Worm (Caenorhabditis elegans): ENCODE data around the gene F33A8.4.

The F33A8.4 gene

DNA sequence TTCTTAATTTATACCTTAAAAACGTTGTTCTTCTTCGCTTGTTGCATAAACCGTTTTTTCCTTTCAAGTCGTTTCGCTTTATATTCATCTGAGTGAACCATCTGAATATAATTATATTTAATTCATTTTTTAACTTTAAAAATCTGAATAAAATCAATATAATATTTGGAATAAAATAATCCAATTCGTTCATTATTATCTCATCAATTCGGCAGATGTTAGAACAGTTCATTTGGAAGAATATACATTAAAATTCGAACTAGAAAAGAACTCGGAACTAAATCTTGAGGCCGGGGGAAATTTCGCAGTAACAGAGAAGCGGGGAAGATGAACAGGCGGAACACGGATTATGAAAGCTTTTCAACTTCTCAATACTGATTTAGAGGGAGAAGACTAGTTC, at the start of gene F33A8.4:
TSS of gene F33A8.4 (minus strand) at position 101 of the 400 bp plus-strand sequence.
- TF ChIP-seq pha-4 (tag; optimal IDR thresholded peaks at IDR 0.05) (no peak), cnd-1 (tag; optimal IDR thresholded peaks at IDR 0.05) (no peak), mab-5 (tag; optimal IDR thresholded peaks at IDR 0.05) (no peak), ceh-43 (GFP tag; optimal IDR thresholded peaks at IDR 0.05) (no peak), unc-39 (tag; optimal IDR thresholded peaks at IDR 0.05) (no peak), ztf-11 (tag; optimal IDR thresholded peaks at IDR 0.05) (no peak), elt-1 (tag; optimal IDR thresholded peaks at IDR 0.05; ENCODE audit: borderline replicate concordance, insufficient read depth) (no peak), ceh-83 (GFP tag; optimal IDR thresholded peaks at IDR 0.05) (no peak), ham-2 (GFP tag; optimal IDR thresholded peaks at IDR 0.05) (no peak), hlh-1 (tag; optimal IDR thresholded peaks at IDR 0.05) (no peak), ces-1 (GFP tag; optimal IDR thresholded peaks at IDR 0.05) (no peak), nhr-76 (tag; optimal IDR thresholded peaks at IDR 0.05) (no peak), nhr-237 (tag; optimal IDR thresholded peaks at IDR 0.05) (no peak), nhr-2 (tag; optimal IDR thresholded peaks at IDR 0.05) (no peak), lin-32 (GFP tag; optimal IDR thresholded peaks at IDR 0.05) (no peak), sptf-1 (tag; optimal IDR thresholded peaks at IDR 0.05) (no peak), zip-8 (tag; optimal IDR thresholded peaks at IDR 0.05) (no peak), flh-1 (GFP tag; optimal IDR thresholded peaks at IDR 0.05) (no peak), M03D4.4 (tag; optimal IDR thresholded peaks at IDR 0.05) (no peak)

DNA sequence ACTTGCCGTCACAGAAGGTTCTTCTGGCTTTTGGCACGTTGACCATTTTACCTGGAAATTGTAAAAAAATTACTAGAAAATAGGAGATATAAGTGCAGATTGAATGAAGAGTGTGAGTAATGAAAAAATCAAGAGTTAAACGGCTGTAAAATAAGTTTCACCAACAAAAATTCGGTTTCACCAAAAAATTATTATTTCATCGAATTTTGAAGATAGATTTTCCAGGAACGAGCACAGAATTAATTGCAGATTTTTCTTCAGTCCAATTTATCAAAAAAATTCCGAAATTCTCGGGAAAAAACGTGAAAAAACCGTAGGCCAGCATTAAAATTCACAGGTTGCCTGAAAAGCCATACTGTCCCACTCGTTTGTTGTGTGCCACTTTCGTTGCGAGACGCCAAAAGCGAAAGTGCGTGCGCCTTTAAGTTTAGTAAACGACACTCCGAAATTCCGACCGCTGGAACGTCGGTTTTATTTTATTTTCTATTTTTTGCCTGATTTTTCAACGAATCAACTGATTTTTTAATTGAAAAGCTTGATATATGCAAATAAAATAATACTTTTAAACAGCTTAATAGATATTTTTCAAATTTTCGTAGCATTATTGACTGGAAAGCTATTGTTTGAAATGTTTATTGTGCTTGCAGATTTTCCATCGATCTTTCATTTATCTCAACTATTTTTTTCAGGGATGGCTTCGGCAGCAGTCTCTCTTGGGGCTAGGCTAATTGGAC, 48.5 kb upstream of the F33A8.4 start, which contains the start of the genes rpl-36.A and nuo-1:
TSS of gene rpl-36.A (minus strand) at position 51 of the 734 bp plus-strand sequence.
TSS of gene nuo-1 (plus strand) at position 684 of the 734 bp plus-strand sequence.
- TF ChIP-seq drap-1 (GFP tag; optimal IDR thresholded peaks at IDR 0.05), result peak; percentile 4
- TF ChIP-seq nhr-237 (tag; optimal IDR thresholded peaks at IDR 0.05), result peak; percentile 94
- TF ChIP-seq elt-3 (tag; optimal IDR thresholded peaks at IDR 0.05), result no peak
- TF ChIP-seq unc-62 (GFP tag; optimal IDR thresholded peaks at IDR 0.05), result peak; percentile 34
- peak; percentile 93 for TF ChIP-seq mep-1 (tag; optimal IDR thresholded peaks at IDR 0.05)
- peak; percentile 1 for TF ChIP-seq ham-2 (GFP tag; optimal IDR thresholded peaks at IDR 0.05)
- TF ChIP-seq ces-1 (GFP tag; optimal IDR thresholded peaks at IDR 0.05), result peak; percentile 53
- peak; percentile 73 for TF ChIP-seq pha-4 (tag; optimal IDR thresholded peaks at IDR 0.05)
- no peak for TF ChIP-seq zip-8 (tag; optimal IDR thresholded peaks at IDR 0.05)
- peak; percentile 80 for TF ChIP-seq unc-120 (tag; optimal IDR thresholded peaks at IDR 0.05; ENCODE audit: poor library complexity, severe bottlenecking)
- TF ChIP-seq hlh-1 (tag; optimal IDR thresholded peaks at IDR 0.05), result peak; percentile 55
- no peak for TF ChIP-seq mab-5 (tag; optimal IDR thresholded peaks at IDR 0.05)
- TF ChIP-seq sptf-1 (tag; optimal IDR thresholded peaks at IDR 0.05), result peak; percentile 50
- TF ChIP-seq ceh-39 (tag; optimal IDR thresholded peaks at IDR 0.05), result peak; percentile 44
- no peak for TF ChIP-seq cnd-1 (tag; optimal IDR thresholded peaks at IDR 0.05)
- TF ChIP-seq unc-39 (tag; optimal IDR thresholded peaks at IDR 0.05), result no peak
- peak; percentile 98 for TF ChIP-seq lsy-2 (tag; optimal IDR thresholded peaks at IDR 0.05)
- no peak for TF ChIP-seq M03D4.4 (tag; optimal IDR thresholded peaks at IDR 0.05)
- no peak for TF ChIP-seq ceh-83 (GFP tag; optimal IDR thresholded peaks at IDR 0.05)
- TF ChIP-seq blmp-1 (tag; optimal IDR thresholded peaks at IDR 0.05), result peak; percentile 89
- peak; percentile 76 for TF ChIP-seq lin-13 (tag; optimal IDR thresholded peaks at IDR 0.05)

DNA sequence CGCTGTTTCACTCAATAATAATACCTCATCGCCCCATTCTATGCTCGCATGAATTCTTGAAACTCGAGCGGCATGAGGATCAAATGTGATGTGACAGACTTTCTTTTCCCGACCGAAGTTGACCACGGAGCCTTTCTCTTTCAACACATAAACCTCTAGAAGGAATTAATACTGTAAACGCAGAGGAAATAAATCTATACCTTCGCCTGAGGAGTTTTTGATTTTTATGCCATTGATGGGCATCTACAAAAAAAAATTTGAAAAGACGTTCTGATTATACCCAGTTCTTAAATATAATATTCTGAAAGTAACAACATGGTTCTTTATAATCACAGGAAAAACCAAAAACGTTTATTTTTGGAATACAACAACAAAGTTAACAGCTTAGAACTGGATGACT, 47.4 kb upstream of the F33A8.4 start, which contains the start of gene nbs-1:
TSS of gene nbs-1 (minus strand) at position 246 of the 400 bp plus-strand sequence.
- no peak for TF ChIP-seq ztf-11 (tag; optimal IDR thresholded peaks at IDR 0.05)

DNA sequence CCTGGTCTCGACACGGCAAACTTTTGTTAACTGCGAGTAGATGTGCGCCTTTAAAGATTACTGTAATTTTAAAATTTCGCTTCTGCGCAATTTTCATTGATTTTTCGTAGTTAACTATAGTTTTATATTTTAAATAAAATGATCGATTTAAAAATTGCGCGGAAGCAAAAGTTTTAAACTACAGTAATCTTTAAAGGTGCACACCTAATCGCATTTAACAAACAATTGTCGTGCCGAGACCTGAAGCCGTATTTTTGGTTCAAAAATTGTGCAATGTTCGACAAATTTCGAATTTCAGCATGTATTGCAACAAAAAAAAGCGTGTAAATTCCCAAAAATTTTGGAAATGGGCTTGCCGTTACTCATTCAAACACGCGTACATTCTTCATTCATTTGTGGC, 45.6 kb upstream of the F33A8.4 start:
- TF ChIP-seq flh-1 (GFP tag; optimal IDR thresholded peaks at IDR 0.05) (no peak), sem-2 (GFP tag; optimal IDR thresholded peaks at IDR 0.05) (no peak), ztf-11 (tag; optimal IDR thresholded peaks at IDR 0.05) (no peak), ceh-83 (GFP tag; optimal IDR thresholded peaks at IDR 0.05) (no peak), snpc-4 (tag; optimal IDR thresholded peaks at IDR 0.05) (no peak), hlh-1 (tag; optimal IDR thresholded peaks at IDR 0.05) (no peak), lin-13 (tag; optimal IDR thresholded peaks at IDR 0.05) (no peak), blmp-1 (tag; optimal IDR thresholded peaks at IDR 0.05) (no peak), mls-2 (tag; optimal IDR thresholded peaks at IDR 0.05) (no peak)

Measured in whole organism, mixed stage, embryonic.